Fruit fly (Drosophila melanogaster) whole organism, embryonic: ENCODE measurements around the gene fend.

Source experiments
- BEAF-32 ChIP-seq: fragments of 200-800 bp; sonication (Bioruptor generic); optimal IDR thresholded peaks from 3 replicates; lab custom pipeline; 2017; ENCODE audit warnings: missing biosample characterization, missing genetic modification characterization, mild to moderate bottlenecking, moderate library complexity, missing genetic modification reagents
- Bgb ChIP-seq: fragments of 200-800 bp; sonication (Bioruptor generic); IDR thresholded peaks from 2 replicates; pipeline ENCODE4 v1.3.6; 2022; ENCODE audit warnings: missing biosample characterization, missing genetic modification characterization; ENCODE audit not compliant: partially characterized antibody
- C15 ChIP-seq: fragments of 200-800 bp; sonication (Bioruptor generic); IDR thresholded peaks from 3 replicates; pipeline ENCODE4 v1.3.6; 2022; ENCODE audit warnings: missing biosample characterization, missing genetic modification characterization
- CG12659 ChIP-seq: fragments of 200-800 bp; sonication (Bioruptor generic); optimal IDR thresholded peaks from 3 replicates; lab custom pipeline; 2017; ENCODE audit warnings: mild to moderate bottlenecking, missing biosample characterization, missing genetic modification reagents, missing genetic modification characterization
- CG14860 ChIP-seq: fragments of 200-800 bp; sonication (Bioruptor generic); IDR thresholded peaks from 3 replicates; pipeline ENCODE4 v1.3.6; 2022; ENCODE audit warnings: missing biosample characterization, missing genetic modification characterization; ENCODE audit not compliant: partially characterized antibody
- CG1603 ChIP-seq: fragments of 200-800 bp; sonication (Bioruptor generic); optimal IDR thresholded peaks from 2 replicates; lab custom pipeline; 2019; ENCODE audit warnings: missing biosample characterization, mild to moderate bottlenecking, missing genetic modification characterization, moderate library complexity
- CG16813 ChIP-seq: fragments of 200-800 bp; sonication (Bioruptor generic); IDR thresholded peaks from 3 replicates; pipeline ENCODE4 v1.3.6; 2022; ENCODE audit warnings: missing biosample characterization, missing genetic modification characterization; ENCODE audit not compliant: partially characterized antibody
- CG17359 ChIP-seq: fragments of 200-800 bp; sonication (Bioruptor generic); optimal IDR thresholded peaks from 3 replicates; lab custom pipeline; 2018; ENCODE audit warnings: missing biosample characterization, mild to moderate bottlenecking, missing genetic modification characterization, moderate library complexity
- CG17802 ChIP-seq: fragments of 200-800 bp; sonication (Bioruptor generic); optimal IDR thresholded peaks from 2 replicates; lab custom pipeline; 2018; ENCODE audit warnings: missing biosample characterization, mild to moderate bottlenecking, missing genetic modification characterization, moderate library complexity
- CG17829 ChIP-seq: fragments of 200-800 bp; optimal IDR thresholded peaks from 2 replicates; lab custom pipeline; 2019; ENCODE audit warnings: missing biosample characterization, mild to moderate bottlenecking, missing genetic modification characterization, moderate library complexity
- CG2120 ChIP-seq: fragments of 200-800 bp; sonication (Bioruptor generic); optimal IDR thresholded peaks from 3 replicates; lab custom pipeline; 2016; ENCODE audit warnings: missing biosample characterization, missing genetic modification characterization
- CG3281 ChIP-seq: fragments of 200-800 bp; sonication (Bioruptor generic); optimal IDR thresholded peaks from 3 replicates; lab custom pipeline; 2017; ENCODE audit warnings: missing biosample characterization, mild to moderate bottlenecking, missing genetic modification characterization
- CG3407 ChIP-seq: fragments of 200-800 bp; sonication (Bioruptor generic); optimal IDR thresholded peaks from 2 replicates; lab custom pipeline; 2018; ENCODE audit warnings: missing biosample characterization, mild to moderate bottlenecking, missing genetic modification characterization
- CG34422 ChIP-seq: fragments of 200-800 bp; sonication (Bioruptor generic); IDR thresholded peaks from 3 replicates; pipeline ENCODE4 v1.3.6; 2022; ENCODE audit warnings: missing biosample characterization, missing genetic modification characterization
- CG3995 ChIP-seq: fragments of 200-800 bp; sonication (Bioruptor generic); optimal IDR thresholded peaks from 3 replicates; lab custom pipeline; 2016; ENCODE audit warnings: missing biosample characterization, missing genetic modification characterization
- CG4854 ChIP-seq: fragments of 200-800 bp; sonication (Bioruptor generic); optimal IDR thresholded peaks from 2 replicates; lab custom pipeline; 2016; ENCODE audit warnings: missing biosample characterization, missing genetic modification characterization, inconsistent platforms
- CG6791 ChIP-seq: fragments of 200-800 bp; sonication (Bioruptor generic); IDR thresholded peaks from 3 replicates; pipeline ENCODE4 v1.3.6; 2022; ENCODE audit warnings: missing biosample characterization, missing genetic modification characterization; ENCODE audit not compliant: partially characterized antibody
- CG9797 ChIP-seq: fragments of 200-800 bp; sonication (Bioruptor generic); optimal IDR thresholded peaks from 3 replicates; lab custom pipeline; 2018; ENCODE audit warnings: missing biosample characterization, mild to moderate bottlenecking, missing genetic modification characterization
- Dll ChIP-seq: fragments of 200-800 bp; sonication (Bioruptor generic); IDR thresholded peaks from 4 replicates; pipeline ENCODE4 v1.3.6; 2022; ENCODE audit warnings: missing biosample characterization, missing genetic modification characterization; ENCODE audit not compliant: partially characterized antibody
- Drgx ChIP-seq: fragments of 200-800 bp; sonication (Bioruptor generic); IDR thresholded peaks from 2 replicates; pipeline ENCODE4 v1.3.6; 2022; ENCODE audit warnings: missing biosample characterization, missing genetic modification characterization
- Hr3 ChIP-seq: fragments of 200-800 bp; sonication (Bioruptor generic); optimal IDR thresholded peaks from 3 replicates; lab custom pipeline; 2016; ENCODE audit warnings: missing biosample characterization, missing genetic modification characterization
- MESR4 ChIP-seq: fragments of 200-800 bp; sonication (Bioruptor generic); optimal IDR thresholded peaks from 2 replicates; lab custom pipeline; 2018; ENCODE audit warnings: missing biosample characterization, mild to moderate bottlenecking, missing genetic modification characterization, moderate library complexity
- Med ChIP-seq: fragments of 200-800 bp; sonication (Bioruptor generic); peaks from one replicate; lab custom pipeline; 2016; ENCODE audit warnings: missing biosample characterization, missing genetic modification characterization, mild to moderate bottlenecking, inconsistent platforms, moderate library complexity
- Mrtf ChIP-seq: fragments of 200-800 bp; sonication (Bioruptor generic); IDR thresholded peaks from 3 replicates; pipeline ENCODE4 v1.3.6; 2022; ENCODE audit warnings: missing biosample characterization, missing genetic modification characterization
- Opbp ChIP-seq: fragments of 200-800 bp; sonication (Bioruptor generic); IDR thresholded peaks from 3 replicates; pipeline ENCODE4 v1.3.6; 2022; ENCODE audit warnings: missing biosample characterization, missing genetic modification characterization; ENCODE audit not compliant: partially characterized antibody
- Sry-δ ChIP-seq: fragments of 200-800 bp; sonication (Bioruptor generic); optimal IDR thresholded peaks from 2 replicates; lab custom pipeline; 2016; ENCODE audit warnings: missing biosample characterization, missing genetic modification characterization
- Stat92E ChIP-seq, 3 experiments: fragments of >200 bp in 2 of 3; fragments of 200-800 bp in 1 of 3; sonication (Bioruptor generic) in 1 of 3; optimal IDR thresholded peaks; 2 replicates each; lab custom pipeline; 2017 to 2019; ENCODE audit warnings: missing biosample characterization in 3 of 3, missing genetic modification characterization in 3 of 3, mild to moderate bottlenecking in 1 of 3, moderate library complexity in 1 of 3
- al ChIP-seq: fragments of 200-800 bp; sonication (Bioruptor generic); IDR thresholded peaks from 2 replicates; pipeline ENCODE4 v1.3.6; 2022; ENCODE audit warnings: missing biosample characterization, missing genetic modification characterization
- aop ChIP-seq: fragments of 200-800 bp; sonication (Bioruptor generic); IDR thresholded peaks from 2 replicates; pipeline ENCODE4 v1.3.6; 2022; ENCODE audit warnings: missing biosample characterization, missing genetic modification characterization
- bbx ChIP-seq: fragments of 200-800 bp; sonication (Bioruptor generic); IDR thresholded peaks from 2 replicates; pipeline ENCODE4 v1.3.6; 2022; ENCODE audit warnings: missing biosample characterization, missing genetic modification characterization; ENCODE audit not compliant: partially characterized antibody
- cad ChIP-seq: fragments of >200 bp; optimal IDR thresholded peaks from 2 replicates; lab custom pipeline; 2017; ENCODE audit warnings: missing biosample characterization, missing genetic modification characterization
- chif ChIP-seq, 2 experiments: fragments of 200-800 bp; sonication (Bioruptor generic); optimal IDR thresholded peaks; 3 replicates each; lab custom pipeline; 2016; ENCODE audit warnings: missing biosample characterization in 2 of 2, missing genetic modification characterization in 2 of 2
- chinmo ChIP-seq: fragments of 200-800 bp; sonication (Bioruptor generic); IDR thresholded peaks from 4 replicates; pipeline ENCODE4 v1.3.6; 2022; ENCODE audit warnings: missing biosample characterization, missing genetic modification characterization; ENCODE audit not compliant: partially characterized antibody
- gfzf ChIP-seq: fragments of 200-800 bp; sonication (Bioruptor generic); optimal IDR thresholded peaks from 2 replicates; lab custom pipeline; 2016; ENCODE audit warnings: missing biosample characterization, mild to moderate bottlenecking, missing genetic modification characterization, moderate library complexity
- grau ChIP-seq: fragments of 200-800 bp; optimal IDR thresholded peaks from 3 replicates; lab custom pipeline; 2019; ENCODE audit warnings: missing biosample characterization, mild to moderate bottlenecking, missing genetic modification characterization, moderate library complexity
- h ChIP-seq: fragments of >200 bp; optimal IDR thresholded peaks from 2 replicates; lab custom pipeline; 2017
- hbn ChIP-seq: fragments of 200-800 bp; sonication (Bioruptor generic); IDR thresholded peaks from 2 replicates; pipeline ENCODE4 v1.3.6; 2022; ENCODE audit warnings: missing biosample characterization, missing genetic modification characterization; ENCODE audit not compliant: partially characterized antibody
- inv ChIP-seq: fragments of 200-800 bp; sonication (Bioruptor generic); IDR thresholded peaks from 2 replicates; pipeline ENCODE4 v1.3.6; 2022; ENCODE audit warnings: missing biosample characterization, missing genetic modification characterization; ENCODE audit not compliant: partially characterized antibody
- lab ChIP-seq: fragments of 200-800 bp; sonication (Bioruptor generic); optimal IDR thresholded peaks from 3 replicates; lab custom pipeline; 2017; ENCODE audit warnings: missing biosample characterization, missing genetic modification characterization, mild to moderate bottlenecking, moderate library complexity, missing genetic modification reagents
- nerfin-2 ChIP-seq: fragments of 200-800 bp; sonication (Bioruptor generic); IDR thresholded peaks from 2 replicates; pipeline ENCODE4 v1.3.6; 2022; ENCODE audit warnings: missing biosample characterization, missing genetic modification characterization; ENCODE audit not compliant: partially characterized antibody
- nmo ChIP-seq: fragments of 200-800 bp; sonication (Bioruptor generic); optimal IDR thresholded peaks from 2 replicates; lab custom pipeline; 2018; ENCODE audit warnings: missing biosample characterization, mild to moderate bottlenecking, missing genetic modification characterization, moderate library complexity
- phol ChIP-seq: fragments of 200-800 bp; sonication (Bioruptor generic); optimal IDR thresholded peaks from 3 replicates; lab custom pipeline; 2018; ENCODE audit warnings: missing biosample characterization, mild to moderate bottlenecking, missing genetic modification characterization, moderate library complexity
- pzg ChIP-seq: fragments of 200-800 bp; sonication (Bioruptor generic); optimal IDR thresholded peaks from 3 replicates; lab custom pipeline; 2018; ENCODE audit warnings: missing biosample characterization, mild to moderate bottlenecking, missing genetic modification characterization, moderate library complexity
- so ChIP-seq: fragments of 200-800 bp; sonication (Bioruptor generic); IDR thresholded peaks from 3 replicates; pipeline ENCODE4 v1.3.6; 2022; ENCODE audit warnings: missing biosample characterization, missing genetic modification characterization
- stwl ChIP-seq: fragments of 200-800 bp; sonication (Bioruptor generic); optimal IDR thresholded peaks from 3 replicates; lab custom pipeline; 2018; ENCODE audit warnings: missing biosample characterization, mild to moderate bottlenecking, missing genetic modification characterization, moderate library complexity

Gene fend

dm6 chrX:9148989-9149522 is 14.2 kb upstream of the fend start, which contains the start of the genes fh and Bap111 (continued):
- TF ChIP-seq Stat92E (GFP tag; optimal IDR thresholded peaks at IDR 0.05; lab: Kevin White, UChicago) (peak in 1 of 3 experiments; percentile 48), grau (tag; lab: Kevin White, UChicago) (peak; percentile 19), CG17829 (tag; lab: Kevin White, UChicago) (peak; percentile 19), gfzf (GFP tag; lab: Kevin White, UChicago) (peak; percentile 85), pzg (GFP tag; lab: Kevin White, UChicago) (peak; percentile 48), Sry-δ (GFP tag; lab: Kevin White, UChicago) (peak; percentile 23), Drgx (no peak), phol (peak; percentile 96), CG2120 (GFP tag; lab: Kevin White, UChicago) (peak; percentile 9), C15 (GFP tag; lab: Robert Waterston, UW) (no peak), nmo (GFP tag; lab: Kevin White, UChicago) (peak; percentile 38)
- TF ChIP-seq, all 482 proteins: peak for 39

- no peak for TF ChIP-seq al (GFP tag; lab: Robert Waterston, UW)
- TF ChIP-seq Dll (GFP tag; lab: Robert Waterston, UW) = peak; percentile 68
- peak; percentile 28 for TF ChIP-seq CG12659
- TF ChIP-seq CG3281 (GFP tag; lab: Kevin White, UChicago) = no peak
- peak; percentile 9 for TF ChIP-seq nmo (GFP tag; lab: Kevin White, UChicago)
- no peak for TF ChIP-seq CG34422
- 0 out of 3 replicates have a peak, but pooled peaks have one; percentile 36 for TF ChIP-seq CG14860 (GFP tag; lab: Robert Waterston, UW)
- TF ChIP-seq cad (GFP tag; lab: Kevin White, UChicago) = no peak
- TF ChIP-seq MESR4 = peak; percentile 55
- TF ChIP-seq Bgb (GFP tag; lab: Robert Waterston, UW) = peak; percentile 69
- TF ChIP-seq lab = no peak
- peak; percentile 40 for TF ChIP-seq stwl
- TF ChIP-seq aop (GFP tag; lab: Robert Waterston, UW) = no peak
- no peak for TF ChIP-seq CG4854 (GFP tag; lab: Kevin White, UChicago)
- TF ChIP-seq Opbp = peak; percentile 55; the same call in 2 of the 3 replicates
- TF ChIP-seq so = no peak
- peak; percentile 69 for TF ChIP-seq CG16813 (GFP tag; lab: Robert Waterston, UW)
- peak; percentile 33 for TF ChIP-seq CG1603 (tag; lab: Kevin White, UChicago)
- peak; percentile 50; the same call in 2 of the 3 replicates for TF ChIP-seq CG6791 (GFP tag; lab: Robert Waterston, UW)
- TF ChIP-seq hbn (GFP tag; lab: Robert Waterston, UW) = peak; percentile 53
- no peak for TF ChIP-seq h (lab: Kevin White, UChicago)
- peak; percentile 20 for TF ChIP-seq Med (GFP tag; lab: Kevin White, UChicago)
- TF ChIP-seq Mrtf = no peak
- peak; percentile 73 for TF ChIP-seq Sry-δ (GFP tag; lab: Kevin White, UChicago)
- peak; percentile 17 for TF ChIP-seq CG17359
- no peak for TF ChIP-seq CG3407
- 0 out of 2 replicates have a peak, but pooled peaks have one; percentile 38 for TF ChIP-seq nerfin-2 (GFP tag; lab: Robert Waterston, UW)
- peak; percentile 2 for TF ChIP-seq CG17802 (tag; lab: Kevin White, UChicago)
- TF ChIP-seq bbx (GFP tag; lab: Robert Waterston, UW) = peak; percentile 75
- TF ChIP-seq CG3995 (GFP tag; lab: Kevin White, UChicago) = peak; percentile 20
- peak; percentile 73 for TF ChIP-seq BEAF-32
- TF ChIP-seq inv (GFP tag; lab: Robert Waterston, UW) = peak; percentile 45; the same call in 1 of the 2 replicates
- TF ChIP-seq CG9797 (GFP tag; lab: Kevin White, UChicago) = peak; percentile 70
- TF ChIP-seq chif (GFP tag; optimal IDR thresholded peaks at IDR 0.05; lab: Kevin White, UChicago) = no peak
- no peak for TF ChIP-seq Hr3 (GFP tag; lab: Kevin White, UChicago)
- TF ChIP-seq chinmo (GFP tag; lab: Robert Waterston, UW) = peak; percentile 48; the same call in 1 of the 4 replicates
Observed at dm6 chrX:9142224-9142802, 7.4 kb upstream of the fend start, which contains the start of gene CG7065. TSS of gene CG7065 (plus strand) at chrX:9142493.
